Fruit fly (Drosophila melanogaster) whole organism, embryonic: ENCODE measurements around the gene MSBP.

Experiments
- Atf6 ChIP-seq: fragments of 200-800 bp; sonication (Bioruptor generic); IDR thresholded peaks from 2 replicates; pipeline ENCODE4 v1.3.6; 2022; ENCODE audit warnings: missing biosample characterization, missing genetic modification characterization
- BtbVII ChIP-seq: fragments of 200-800 bp; sonication (Bioruptor generic); optimal IDR thresholded peaks from 3 replicates; lab custom pipeline; 2017; ENCODE audit warnings: missing biosample characterization, mild to moderate bottlenecking, missing genetic modification characterization
- CG12236 ChIP-seq: fragments of 200-800 bp; sonication (Bioruptor generic); optimal IDR thresholded peaks from 2 replicates; lab custom pipeline; 2016; ENCODE audit warnings: missing biosample characterization, missing genetic modification characterization
- CG12769 ChIP-seq: fragments of 200-800 bp; sonication (Bioruptor generic); optimal IDR thresholded peaks from 2 replicates; lab custom pipeline; 2019; ENCODE audit warnings: missing biosample characterization, mild to moderate bottlenecking, missing genetic modification characterization, moderate library complexity
- CG12942 ChIP-seq: fragments of 200-800 bp; sonication (Bioruptor generic); optimal IDR thresholded peaks from 3 replicates; lab custom pipeline; 2016; ENCODE audit warnings: missing biosample characterization, missing genetic modification characterization
- CG13624 ChIP-seq: fragments of 200-800 bp; sonication (Bioruptor generic); optimal IDR thresholded peaks from 2 replicates; lab custom pipeline; 2016; ENCODE audit warnings: missing biosample characterization, missing genetic modification characterization
- CG15073 ChIP-seq: fragments of 200-800 bp; sonication (Bioruptor generic); optimal IDR thresholded peaks from 2 replicates; lab custom pipeline; 2016; ENCODE audit warnings: missing biosample characterization, missing genetic modification characterization
- CG1529 ChIP-seq: fragments of 200-800 bp; sonication (Bioruptor generic); optimal IDR thresholded peaks from 3 replicates; lab custom pipeline; 2018; ENCODE audit warnings: missing biosample characterization, missing genetic modification characterization
- CG16779 ChIP-seq: fragments of 200-800 bp; sonication (Bioruptor generic); IDR thresholded peaks from 2 replicates; pipeline ENCODE4 v1.3.6; 2022; ENCODE audit warnings: missing biosample characterization, missing genetic modification characterization
- CG1832 ChIP-seq: fragments of 200-800 bp; sonication (Bioruptor generic); optimal IDR thresholded peaks from 2 replicates; lab custom pipeline; 2017; ENCODE audit warnings: missing biosample characterization, mild to moderate bottlenecking, missing genetic modification characterization, inconsistent platforms
- CG18599 ChIP-seq: fragments of 200-800 bp; sonication (Bioruptor generic); optimal IDR thresholded peaks from 3 replicates; lab custom pipeline; 2017; ENCODE audit warnings: missing biosample characterization, missing genetic modification characterization, mild to moderate bottlenecking, moderate library complexity, missing genetic modification reagents
- CG18764 ChIP-seq: fragments of 200-800 bp; sonication (Bioruptor generic); optimal IDR thresholded peaks from 3 replicates; lab custom pipeline; 2016; ENCODE audit warnings: missing biosample characterization, missing genetic modification characterization
- CG2712 ChIP-seq: fragments of 200-800 bp; optimal IDR thresholded peaks from 3 replicates; lab custom pipeline; 2019; ENCODE audit warnings: missing biosample characterization, mild to moderate bottlenecking, missing genetic modification characterization, moderate library complexity
- CG31224 ChIP-seq: fragments of 200-800 bp; sonication (Bioruptor generic); IDR thresholded peaks from 2 replicates; pipeline ENCODE4 v1.3.6; 2022; ENCODE audit warnings: missing biosample characterization, missing genetic modification characterization
- CG4617 ChIP-seq: fragments of 200-800 bp; sonication (Bioruptor generic); optimal IDR thresholded peaks from 3 replicates; lab custom pipeline; 2016; ENCODE audit warnings: missing biosample characterization, missing genetic modification characterization, borderline replicate concordance
- CG5245 ChIP-seq: fragments of 200-800 bp; sonication (Bioruptor generic); optimal IDR thresholded peaks from 3 replicates; lab custom pipeline; 2016; ENCODE audit warnings: missing biosample characterization, missing genetic modification characterization
- CG6689 ChIP-seq: fragments of 200-800 bp; sonication (Bioruptor generic); IDR thresholded peaks from 2 replicates; pipeline ENCODE4 v1.3.6; 2022; ENCODE audit warnings: missing biosample characterization, missing genetic modification characterization
- CG7556 ChIP-seq: fragments of 200-800 bp; sonication (Bioruptor generic); optimal IDR thresholded peaks from 2 replicates; lab custom pipeline; 2017; ENCODE audit warnings: missing biosample characterization, mild to moderate bottlenecking, missing genetic modification characterization
- CG8478 ChIP-seq: fragments of >200 bp; optimal IDR thresholded peaks from 2 replicates; lab custom pipeline; 2018
- CG9932 ChIP-seq: fragments of 200-800 bp; sonication (Bioruptor generic); IDR thresholded peaks from 2 replicates; pipeline ENCODE4 v1.3.6; 2022; ENCODE audit warnings: missing biosample characterization, missing genetic modification characterization
- Dek ChIP-seq: fragments of 200-800 bp; sonication (Bioruptor generic); optimal IDR thresholded peaks from 3 replicates; lab custom pipeline; 2019; ENCODE audit warnings: missing biosample characterization, mild to moderate bottlenecking, missing genetic modification characterization, moderate library complexity
- Eip74EF ChIP-seq, 2 experiments: fragments of 200-800 bp in 1 of 2; fragments of >200 bp in 1 of 2; sonication (Bioruptor generic) in 1 of 2; optimal IDR thresholded peaks; 2 replicates each; lab custom pipeline; 2017 to 2019; ENCODE audit warnings: missing biosample characterization in 2 of 2, missing genetic modification characterization in 2 of 2, mild to moderate bottlenecking in 1 of 2, moderate library complexity in 1 of 2
- H15 ChIP-seq: fragments of 200-800 bp; sonication (Bioruptor generic); IDR thresholded peaks from 3 replicates; pipeline ENCODE4 v1.3.6; 2022; ENCODE audit warnings: missing biosample characterization, missing genetic modification characterization
- HLHmδ ChIP-seq: fragments of 200-800 bp; sonication (Bioruptor generic); optimal IDR thresholded peaks from 2 replicates; lab custom pipeline; 2018; ENCODE audit warnings: missing biosample characterization, mild to moderate bottlenecking, missing genetic modification characterization, moderate library complexity
- Hand ChIP-seq: fragments of 200-800 bp; sonication (Bioruptor generic); optimal IDR thresholded peaks from 2 replicates; lab custom pipeline; 2017; ENCODE audit warnings: mild to moderate bottlenecking, missing biosample characterization, missing genetic modification reagents, missing genetic modification characterization
- Kr ChIP-seq: fragments of 200-800 bp; sonication (Bioruptor generic); optimal IDR thresholded peaks from 2 replicates; lab custom pipeline; 2017; ENCODE audit warnings: missing biosample characterization, mild to moderate bottlenecking, missing genetic modification characterization
- Lim3 ChIP-seq: fragments of 200-800 bp; sonication (Bioruptor generic); IDR thresholded peaks from 2 replicates; pipeline ENCODE4 v1.3.6; 2022; ENCODE audit warnings: missing biosample characterization, missing genetic modification characterization
- Mad ChIP-seq: fragments of 200-800 bp; sonication (Bioruptor generic); optimal IDR thresholded peaks from 2 replicates; lab custom pipeline; 2016; ENCODE audit warnings: missing biosample characterization, missing genetic modification characterization
- Mes4 ChIP-seq: fragments of 200-800 bp; sonication (Bioruptor generic); optimal IDR thresholded peaks from 2 replicates; lab custom pipeline; 2016; ENCODE audit warnings: missing biosample characterization, missing genetic modification characterization
- Oli ChIP-seq: fragments of 200-800 bp; sonication (Bioruptor generic); optimal IDR thresholded peaks from 2 replicates; lab custom pipeline; 2018; ENCODE audit warnings: missing biosample characterization, mild to moderate bottlenecking, missing genetic modification characterization, moderate library complexity
- Side ChIP-seq: fragments of 200-800 bp; sonication (Bioruptor generic); optimal IDR thresholded peaks from 2 replicates; lab custom pipeline; 2016; ENCODE audit warnings: missing biosample characterization, missing genetic modification characterization
- Sox100B ChIP-seq: fragments of 200-800 bp; sonication (Bioruptor generic); optimal IDR thresholded peaks from 3 replicates; lab custom pipeline; 2018; ENCODE audit warnings: missing biosample characterization, mild to moderate bottlenecking, missing genetic modification characterization
- TFAM ChIP-seq: fragments of 200-800 bp; sonication (Bioruptor generic); optimal IDR thresholded peaks from 2 replicates; lab custom pipeline; 2017; ENCODE audit warnings: missing biosample characterization, missing genetic modification characterization, inconsistent platforms
- ab ChIP-seq: fragments of 200-800 bp; sonication (Bioruptor generic); optimal IDR thresholded peaks from 2 replicates; lab custom pipeline; 2016; ENCODE audit warnings: missing biosample characterization, missing genetic modification characterization
- ash1 ChIP-seq: fragments of 200-800 bp; sonication (Bioruptor generic); optimal IDR thresholded peaks from 2 replicates; lab custom pipeline; 2018; ENCODE audit warnings: missing biosample characterization, mild to moderate bottlenecking, missing genetic modification characterization
- bcd ChIP-seq: fragments of 200-800 bp; sonication (Bioruptor generic); optimal IDR thresholded peaks from 2 replicates; lab custom pipeline; 2017; ENCODE audit warnings: missing biosample characterization, mild to moderate bottlenecking, missing genetic modification characterization
- crol ChIP-seq: fragments of 200-800 bp; sonication (Bioruptor generic); IDR thresholded peaks from 2 replicates; pipeline ENCODE4 v1.3.6; 2022; ENCODE audit warnings: missing biosample characterization, missing genetic modification characterization
- dan ChIP-seq: fragments of 200-800 bp; sonication (Bioruptor generic); IDR thresholded peaks from 2 replicates; pipeline ENCODE4 v1.3.6; 2022; ENCODE audit warnings: missing biosample characterization, missing genetic modification characterization
- dmrt11E ChIP-seq: fragments of 200-800 bp; sonication (Bioruptor generic); optimal IDR thresholded peaks from 3 replicates; lab custom pipeline; 2018; ENCODE audit warnings: missing biosample characterization, mild to moderate bottlenecking, missing genetic modification characterization, moderate library complexity
- fd3F ChIP-seq: fragments of 200-800 bp; sonication (Bioruptor generic); optimal IDR thresholded peaks from 2 replicates; lab custom pipeline; 2018; ENCODE audit warnings: missing biosample characterization, mild to moderate bottlenecking, missing genetic modification characterization, moderate library complexity
- lmd ChIP-seq: fragments of 200-800 bp; sonication (Bioruptor generic); IDR thresholded peaks from 2 replicates; pipeline ENCODE4 v1.3.6; 2022; ENCODE audit warnings: missing biosample characterization, missing genetic modification characterization
- luna ChIP-seq: fragments of 200-800 bp; sonication (Bioruptor generic); optimal IDR thresholded peaks from 2 replicates; lab custom pipeline; 2016; ENCODE audit warnings: missing biosample characterization, missing genetic modification characterization
- mld ChIP-seq: fragments of 200-800 bp; sonication (Bioruptor generic); IDR thresholded peaks from 3 replicates; pipeline ENCODE4 v1.3.6; 2022; ENCODE audit warnings: missing biosample characterization, missing genetic modification characterization; ENCODE audit not compliant: partially characterized antibody
- peb ChIP-seq: fragments of 200-800 bp; sonication (Bioruptor generic); IDR thresholded peaks from 2 replicates; pipeline ENCODE4 v1.3.6; 2022; ENCODE audit warnings: missing biosample characterization, missing genetic modification characterization
- scrt ChIP-seq: fragments of 200-800 bp; sonication (Bioruptor generic); optimal IDR thresholded peaks from 2 replicates; lab custom pipeline; 2018; ENCODE audit warnings: missing biosample characterization, mild to moderate bottlenecking, missing genetic modification characterization, moderate library complexity
- sens ChIP-seq: fragments of 200-800 bp; sonication (Bioruptor generic); peaks from one replicate; lab custom pipeline; 2016; ENCODE audit warnings: missing biosample characterization, missing genetic modification characterization
- shn ChIP-seq: fragments of 200-800 bp; sonication (Bioruptor generic); optimal IDR thresholded peaks from 3 replicates; lab custom pipeline; 2016; ENCODE audit warnings: missing biosample characterization, missing genetic modification characterization
- slou ChIP-seq: fragments of 200-800 bp; sonication (Bioruptor generic); optimal IDR thresholded peaks from 3 replicates; lab custom pipeline; 2016; ENCODE audit warnings: missing biosample characterization, missing genetic modification characterization
- tup ChIP-seq: fragments of 200-800 bp; sonication (Bioruptor generic); optimal IDR thresholded peaks from 2 replicates; lab custom pipeline; 2016; ENCODE audit warnings: missing biosample characterization, mild to moderate bottlenecking, missing genetic modification characterization, moderate library complexity
- wek ChIP-seq: fragments of 200-800 bp; sonication (Bioruptor generic); optimal IDR thresholded peaks from 3 replicates; lab custom pipeline; 2018; ENCODE audit warnings: missing biosample characterization, mild to moderate bottlenecking, missing genetic modification characterization, moderate library complexity
- yki ChIP-seq: fragments of >200 bp; optimal IDR thresholded peaks from 3 replicates; lab custom pipeline; 2018

The MSBP gene

DNA sequence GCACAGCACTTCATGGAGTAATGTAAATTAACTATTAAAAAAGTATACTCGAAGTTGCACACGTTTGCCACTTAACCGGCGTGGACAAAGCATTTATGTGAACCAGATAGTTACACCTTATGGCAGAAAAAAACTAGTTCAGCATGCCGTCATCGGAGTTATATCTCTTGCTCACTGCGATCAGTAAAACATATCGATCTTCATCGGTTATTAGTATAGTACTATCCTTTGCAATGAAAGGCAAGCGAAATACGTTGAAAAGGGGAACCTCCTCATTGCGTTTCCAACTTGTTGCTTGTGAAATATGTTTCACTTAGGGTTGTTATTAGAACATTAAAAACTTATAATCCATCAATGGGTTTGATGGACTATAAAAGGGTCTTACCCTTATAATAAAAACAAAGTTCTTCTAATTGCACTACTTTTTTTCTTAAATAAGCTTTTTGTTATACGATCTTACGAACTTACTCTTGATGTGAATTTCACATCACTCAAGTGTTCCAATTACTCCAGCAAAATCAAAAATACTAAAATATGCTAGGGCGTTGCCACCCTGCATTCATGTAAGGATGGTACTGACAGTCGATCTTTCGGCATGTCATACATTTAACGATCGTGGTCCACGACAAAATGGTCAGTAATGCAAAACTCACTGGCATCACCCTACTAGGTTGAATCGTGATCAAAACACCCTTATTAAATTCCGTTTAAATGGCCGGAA is 19.8 kb upstream of the MSBP start, which contains the start of gene CycD (continued):
- TF ChIP-seq Side (GFP tag; lab: Kevin White, UChicago) (no peak), Eip74EF (GFP tag; optimal IDR thresholded peaks at IDR 0.05; lab: Kevin White, UChicago) (no peak), CG15073 (GFP tag; lab: Kevin White, UChicago) (no peak), dmrt11E (tag; lab: Kevin White, UChicago) (peak; percentile 68), Hand (GFP tag; lab: Kevin White, UChicago) (no peak), CG18764 (GFP tag; lab: Kevin White, UChicago) (peak; percentile 77), CG12236 (GFP tag; lab: Kevin White, UChicago) (no peak), ab (GFP tag; lab: Kevin White, UChicago) (no peak), sens (GFP tag; lab: Kevin White, UChicago) (peak; percentile 45), ash1 (GFP tag; lab: Kevin White, UChicago) (no peak), CG1529 (GFP tag; lab: Kevin White, UChicago) (no peak), CG16779 (GFP tag; lab: Robert Waterston, UW) (no peak), CG12769 (tag; lab: Kevin White, UChicago) (no peak), Atf6 (no peak), Dek (tag; lab: Kevin White, UChicago) (no peak), CG12942 (GFP tag; lab: Kevin White, UChicago) (no peak), CG5245 (GFP tag; lab: Kevin White, UChicago) (no peak), luna (no peak), dan (no peak), CG8478 (lab: Kevin White, UChicago) (no peak), CG6689 (GFP tag; lab: Robert Waterston, UW) (no peak; the same call in 1 of the 2 replicates), CG9932 (GFP tag; lab: Robert Waterston, UW) (no peak), CG7556 (GFP tag; lab: Kevin White, UChicago) (no peak), H15 (GFP tag; lab: Robert Waterston, UW) (no peak), BtbVII (no peak), Mes4 (GFP tag; lab: Kevin White, UChicago) (no peak), TFAM (GFP tag; lab: Kevin White, UChicago) (no peak), CG31224 (GFP tag; lab: Robert Waterston, UW) (no peak), HLHmδ (no peak), Mad (GFP tag; lab: Kevin White, UChicago) (peak; percentile 51), Lim3 (GFP tag; lab: Robert Waterston, UW) (no peak), tup (GFP tag; lab: Kevin White, UChicago) (no peak), Kr (GFP tag; lab: Kevin White, UChicago) (no peak), crol (GFP tag; lab: Robert Waterston, UW) (no peak), scrt (GFP tag; lab: Kevin White, UChicago) (no peak), CG13624 (GFP tag; lab: Kevin White, UChicago) (no peak), slou (no peak), lmd (GFP tag; lab: Robert Waterston, UW) (no peak; the same call in 1 of the 2 replicates), mld (GFP tag; lab: Robert Waterston, UW) (0 out of 3 replicates have a peak, but pooled peaks have one; percentile 16), bcd (no peak), yki (no peak), wek (GFP tag; lab: Kevin White, UChicago) (peak; percentile 92), Oli (tag; lab: Kevin White, UChicago) (no peak), peb (GFP tag; lab: Robert Waterston, UW) (no peak), CG4617 (GFP tag; lab: Kevin White, UChicago) (no peak), CG2712 (peak; percentile 17), CG18599 (GFP tag; lab: Kevin White, UChicago) (no peak), fd3F (GFP tag; lab: Kevin White, UChicago) (no peak), shn (GFP tag; lab: Kevin White, UChicago) (peak; percentile 27), Sox100B (GFP tag; lab: Kevin White, UChicago) (no peak), CG1832 (GFP tag; lab: Kevin White, UChicago) (no peak)
